Worm (Caenorhabditis elegans): ENCODE results near the gene ptr-4.

- no peak for TF ChIP-seq klf-2 (GFP tag; conservative IDR thresholded peaks at IDR 0.05)
- TF ChIP-seq ref-1 (GFP tag; conservative IDR thresholded peaks at IDR 0.05): no peak
Observed at ce11 chrX:6075209-6075608, 9.4 kb upstream of the ptr-4 start, which contains the start of gene lgc-58.

All from whole organism, midembryonic.